Worm (Caenorhabditis elegans) whole organism, late embryonic: ENCODE measurements around the gene bir-2.
A peak's percentile ranks its signal among the peaks of the same experiment; 100 is the strongest.

ENCODE experiments used
- F13H6.1 ChIP-seq: sonication (generic microtip); optimal IDR thresholded peaks from 2 replicates; lab custom pipeline; 2016; ENCODE audit warnings: missing genetic modification characterization, missing compliant biosample characterization
- K02D7.2 ChIP-seq: sonication (generic microtip); optimal IDR thresholded peaks from 2 replicates; lab custom pipeline; 2017; ENCODE audit warnings: mild to moderate bottlenecking, missing genetic modification characterization, missing compliant biosample characterization
- T23F11.4 ChIP-seq: fragments of 200-800 bp; sonication (Bioruptor generic); optimal IDR thresholded peaks from 2 replicates; lab custom pipeline; 2018; ENCODE audit warnings: mild to moderate bottlenecking, missing genetic modification characterization, missing compliant biosample characterization
- ahr-1 ChIP-seq: sonication (generic microtip); optimal IDR thresholded peaks from 2 replicates; lab custom pipeline; 2016; ENCODE audit warnings: missing genetic modification characterization, missing compliant biosample characterization
- ceh-14 ChIP-seq: sonication (generic microtip); optimal IDR thresholded peaks from 2 replicates; lab custom pipeline; 2016; ENCODE audit warnings: missing genotype, missing genetic modification characterization, missing compliant biosample characterization
- ceh-18 ChIP-seq: sonication (generic microtip); optimal IDR thresholded peaks from 2 replicates; lab custom pipeline; 2016; ENCODE audit warnings: missing genetic modification characterization, missing compliant biosample characterization
- ceh-19 ChIP-seq: fragments of 200-800 bp; sonication (Bioruptor generic); optimal IDR thresholded peaks from 2 replicates; lab custom pipeline; 2018; ENCODE audit warnings: mild to moderate bottlenecking, missing genetic modification characterization, missing compliant biosample characterization
- ceh-2 ChIP-seq: sonication (generic microtip); optimal IDR thresholded peaks from 2 replicates; lab custom pipeline; 2016; ENCODE audit warnings: missing genotype, missing genetic modification characterization, missing compliant biosample characterization
- ceh-22 ChIP-seq: sonication (generic microtip); optimal IDR thresholded peaks from 2 replicates; lab custom pipeline; 2017; ENCODE audit warnings: missing biosample characterization, missing genetic modification characterization
- ceh-30 ChIP-seq: fragments of 150-350 bp; optimal IDR thresholded peaks from 2 replicates; lab custom pipeline; 2014; ENCODE audit warnings: missing biosample characterization, missing genetic modification characterization
- ceh-45 ChIP-seq: fragments of 200-800 bp; sonication (Bioruptor generic); IDR thresholded peaks from 2 replicates; pipeline ENCODE4 v1.3.6; 2022; ENCODE audit warnings: missing genetic modification reagents, missing genetic modification characterization, missing compliant biosample characterization
- ceh-48 ChIP-seq: sonication (generic microtip); optimal IDR thresholded peaks from 2 replicates; lab custom pipeline; 2016; ENCODE audit warnings: missing genetic modification characterization, inconsistent platforms, missing compliant biosample characterization
- ceh-6 ChIP-seq: fragments of 200-800 bp; sonication (Bioruptor generic); optimal IDR thresholded peaks from 2 replicates; lab custom pipeline; 2018; ENCODE audit warnings: mild to moderate bottlenecking, missing genetic modification characterization, missing compliant biosample characterization
- ceh-9 ChIP-seq: sonication (generic microtip); optimal IDR thresholded peaks from 2 replicates; lab custom pipeline; 2016; ENCODE audit warnings: mild to moderate bottlenecking, missing genetic modification characterization, inconsistent platforms, missing compliant biosample characterization
- dmd-4 ChIP-seq: sonication (generic microtip); optimal IDR thresholded peaks from 2 replicates; lab custom pipeline; 2016; ENCODE audit warnings: borderline replicate concordance, missing genetic modification characterization, missing compliant biosample characterization
- dve-1 ChIP-seq: sonication (generic microtip); optimal IDR thresholded peaks from 2 replicates; lab custom pipeline; 2017; ENCODE audit warnings: antibody characterized with exemption, mild to moderate bottlenecking, missing genetic modification characterization, missing compliant biosample characterization
- elt-4 ChIP-seq: sonication (generic microtip); optimal IDR thresholded peaks from 2 replicates; lab custom pipeline; 2016; ENCODE audit warnings: missing genetic modification characterization, missing compliant biosample characterization
- eyg-1 ChIP-seq: sonication (generic microtip); optimal IDR thresholded peaks from 2 replicates; lab custom pipeline; 2016; ENCODE audit warnings: missing genotype, missing genetic modification characterization, missing compliant biosample characterization
- fax-1 ChIP-seq: sonication (generic microtip); optimal IDR thresholded peaks from 2 replicates; lab custom pipeline; 2016; ENCODE audit warnings: missing genotype, missing genetic modification characterization, missing compliant biosample characterization
- fkh-10 ChIP-seq: fragments of 150-350 bp; optimal IDR thresholded peaks from 2 replicates; lab custom pipeline; 2014; ENCODE audit warnings: missing biosample characterization, missing genetic modification reagents, missing genetic modification characterization
- fkh-6 ChIP-seq: sonication (generic microtip); optimal IDR thresholded peaks from 2 replicates; lab custom pipeline; 2016; ENCODE audit warnings: missing genetic modification characterization, missing compliant biosample characterization
- gmeb-2 ChIP-seq: sonication (generic microtip); optimal IDR thresholded peaks from 2 replicates; lab custom pipeline; 2016; ENCODE audit warnings: missing genetic modification characterization, inconsistent platforms, missing compliant biosample characterization
- hlh-13 ChIP-seq: fragments of 200-800 bp; sonication (Bioruptor generic); optimal IDR thresholded peaks from 2 replicates; lab custom pipeline; 2018; ENCODE audit warnings: mild to moderate bottlenecking, missing genetic modification characterization, missing compliant biosample characterization
- hlh-30 ChIP-seq: sonication (generic microtip); optimal IDR thresholded peaks from 2 replicates; lab custom pipeline; 2017; ENCODE audit warnings: antibody characterized with exemption, missing genetic modification characterization, missing compliant biosample characterization; ENCODE audit not compliant: insufficient read depth
- hlh-6 ChIP-seq: sonication (generic microtip); optimal IDR thresholded peaks from 2 replicates; lab custom pipeline; 2016; ENCODE audit warnings: missing genotype, missing genetic modification characterization, missing compliant biosample characterization
- hlh-8 ChIP-seq: sonication (generic microtip); optimal IDR thresholded peaks from 2 replicates; lab custom pipeline; 2016; ENCODE audit warnings: missing genotype, missing genetic modification characterization, missing compliant biosample characterization
- lin-11 ChIP-seq: fragments of 200-800 bp; sonication (Bioruptor generic); optimal IDR thresholded peaks from 2 replicates; lab custom pipeline; 2018; ENCODE audit warnings: mild to moderate bottlenecking, missing genetic modification characterization, missing compliant biosample characterization
- madf-2 ChIP-seq: sonication (generic microtip); optimal IDR thresholded peaks from 2 replicates; lab custom pipeline; 2017; ENCODE audit warnings: missing genetic modification characterization, missing compliant biosample characterization
- mec-3 ChIP-seq: sonication (generic microtip); optimal IDR thresholded peaks from 2 replicates; lab custom pipeline; 2016; ENCODE audit warnings: borderline replicate concordance, missing genetic modification characterization, missing compliant biosample characterization
- nfya-1 ChIP-seq: sonication (generic microtip); optimal IDR thresholded peaks from 2 replicates; lab custom pipeline; 2017; ENCODE audit warnings: missing genetic modification characterization, mild to moderate bottlenecking, missing compliant biosample characterization, antibody characterized with exemption, moderate library complexity
- nhr-232 ChIP-seq: sonication (generic microtip); optimal IDR thresholded peaks from 2 replicates; lab custom pipeline; 2016; ENCODE audit warnings: missing genetic modification characterization, missing compliant biosample characterization
- pag-3 ChIP-seq: sonication (generic microtip); optimal IDR thresholded peaks from 2 replicates; lab custom pipeline; 2016; ENCODE audit warnings: missing compliant biosample characterization, missing genetic modification characterization, borderline replicate concordance
- pat-9 ChIP-seq: fragments of 200-800 bp; sonication (Bioruptor generic); optimal IDR thresholded peaks from 2 replicates; lab custom pipeline; 2018; ENCODE audit warnings: mild to moderate bottlenecking, missing genetic modification characterization, moderate library complexity, missing compliant biosample characterization
- pax-1 ChIP-seq: fragments of 150-350 bp; optimal IDR thresholded peaks from 2 replicates; lab custom pipeline; 2014; ENCODE audit warnings: missing biosample characterization, missing genetic modification characterization
- pha-4 ChIP-seq: fragments of 150-350 bp; optimal IDR thresholded peaks from 2 replicates; lab custom pipeline; 2018; ENCODE audit warnings: missing biosample characterization, missing genetic modification reagents, missing genetic modification characterization
- pros-1 ChIP-seq: fragments of 150-350 bp; optimal IDR thresholded peaks from 2 replicates; lab custom pipeline; 2014; ENCODE audit warnings: missing biosample characterization, missing genetic modification reagents, missing genetic modification characterization
- ref-2 ChIP-seq: sonication (generic microtip); optimal IDR thresholded peaks from 2 replicates; lab custom pipeline; 2016; ENCODE audit warnings: missing genetic modification characterization, missing compliant biosample characterization
- rnt-1 ChIP-seq: sonication (generic microtip); optimal IDR thresholded peaks from 2 replicates; lab custom pipeline; 2016; ENCODE audit warnings: missing genetic modification characterization, missing compliant biosample characterization
- sox-2 ChIP-seq: fragments of 200-800 bp; sonication (Bioruptor generic); IDR thresholded peaks from 2 replicates; pipeline ENCODE4 v1.3.6; 2022; ENCODE audit warnings: missing genetic modification reagents, missing genetic modification characterization, missing compliant biosample characterization
- sox-4 ChIP-seq: sonication (generic microtip); optimal IDR thresholded peaks from 2 replicates; lab custom pipeline; 2017; ENCODE audit warnings: mild to moderate bottlenecking, missing genetic modification characterization, inconsistent platforms, missing compliant biosample characterization
- syd-9 ChIP-seq: sonication (generic microtip); optimal IDR thresholded peaks from 2 replicates; lab custom pipeline; 2016; ENCODE audit warnings: mild to moderate bottlenecking, missing genetic modification characterization, moderate library complexity, missing compliant biosample characterization
- tbx-2 ChIP-seq: sonication (generic microtip); optimal IDR thresholded peaks from 2 replicates; lab custom pipeline; 2016; ENCODE audit warnings: missing genetic modification characterization, missing compliant biosample characterization
- tbx-7 ChIP-seq: sonication (generic microtip); optimal IDR thresholded peaks from 2 replicates; lab custom pipeline; 2016; ENCODE audit warnings: missing genotype, missing genetic modification characterization, missing compliant biosample characterization
- unc-3 ChIP-seq, 2 experiments: fragments of 200-800 bp in 1 of 2; sonication (Bioruptor generic) in 1 of 2; sonication (generic microtip) in 1 of 2; conservative IDR thresholded peaks in 1 of 2; optimal IDR thresholded peaks in 1 of 2; 2 replicates each; pipeline versions ENCODE4 v1.3.6 to Lab custom; 2016 to 2022; ENCODE audit warnings: missing compliant biosample characterization in 2 of 2, missing genetic modification characterization in 2 of 2, missing genetic modification reagents in 1 of 2
- unc-42 ChIP-seq: sonication (generic microtip); optimal IDR thresholded peaks from 2 replicates; lab custom pipeline; 2016; ENCODE audit warnings: missing genotype, missing genetic modification characterization, missing compliant biosample characterization
- unc-55 ChIP-seq: sonication (generic microtip); optimal IDR thresholded peaks from 2 replicates; lab custom pipeline; 2017; ENCODE audit warnings: missing biosample characterization, missing genetic modification reagents, missing genetic modification characterization
- unc-86 ChIP-seq: sonication (generic microtip); optimal IDR thresholded peaks from 2 replicates; lab custom pipeline; 2016; ENCODE audit warnings: missing genetic modification characterization, missing compliant biosample characterization
- zip-5 ChIP-seq: sonication (generic microtip); optimal IDR thresholded peaks from 2 replicates; lab custom pipeline; 2016; ENCODE audit warnings: missing genetic modification characterization, missing compliant biosample characterization

bir-2 gene

DNA sequence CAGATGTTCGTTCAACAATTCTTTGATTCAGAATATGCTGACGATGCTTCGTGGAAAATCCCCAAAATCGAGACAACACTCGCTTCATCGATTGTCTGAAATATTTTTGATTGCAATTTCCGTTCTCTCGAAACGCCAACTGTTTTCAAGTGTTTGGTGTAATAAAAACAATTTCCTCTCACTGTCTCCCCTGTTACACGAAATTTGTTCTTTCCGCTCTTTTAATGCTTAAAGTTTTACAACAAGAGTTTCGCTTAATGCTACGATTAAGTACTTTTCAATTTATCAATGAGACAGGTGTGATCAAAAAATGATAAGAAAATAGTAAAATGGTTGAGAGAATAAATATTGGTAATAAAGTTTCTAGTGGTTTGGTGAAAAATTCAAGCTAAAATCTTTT lies 12.4 kb upstream of the bir-2 start, which contains the start of gene C56A3.6:
Gene C56A3.6 (minus strand): TSS at position 101 of the 400 bp plus-strand sequence.
- TF ChIP-seq ceh-22 (tag; lab: Kevin White, UChicago) (no peak), syd-9 (tag; lab: Kevin White, UChicago) (no peak), pag-3 (tag; lab: Kevin White, UChicago) (no peak), ceh-30 (no peak), zip-5 (tag; lab: Kevin White, UChicago) (no peak), dmd-4 (no peak), pros-1 (tag; lab: Kevin White, UChicago) (no peak), pax-1 (tag; lab: Kevin White, UChicago) (no peak), sox-2 (GFP tag; lab: Robert Waterston, UW) (no peak), rnt-1 (no peak), hlh-13 (GFP tag; lab: Kevin White, UChicago) (no peak), ref-2 (tag; lab: Kevin White, UChicago) (no peak), unc-55 (GFP tag; lab: Kevin White, UChicago) (no peak), F13H6.1 (tag; lab: Kevin White, UChicago) (no peak), hlh-30 (tag; lab: Kevin White, UChicago) (no peak), tbx-2 (tag; lab: Kevin White, UChicago) (no peak), ceh-9 (tag; lab: Kevin White, UChicago) (no peak), T23F11.4 (GFP tag; lab: Kevin White, UChicago) (no peak), ceh-14 (no peak)
- TF ChIP-seq, all 69 proteins: peak for 0

- TF ChIP-seq F13H6.1 (tag; lab: Kevin White, UChicago) = peak; percentile 57
- TF ChIP-seq tbx-7 = peak; percentile 86
- peak; percentile 63 for TF ChIP-seq ceh-14
- TF ChIP-seq syd-9 (tag; lab: Kevin White, UChicago) = no peak
- peak; percentile 72 for TF ChIP-seq unc-42 (tag; lab: Kevin White, UChicago)
- no peak for TF ChIP-seq ceh-22 (tag; lab: Kevin White, UChicago)
- TF ChIP-seq pha-4 = no peak
- peak; percentile 41 for TF ChIP-seq fkh-6 (tag; lab: Kevin White, UChicago)
- peak; percentile 66 for TF ChIP-seq tbx-2 (tag; lab: Kevin White, UChicago)
- peak; percentile 12 for TF ChIP-seq unc-86 (tag; lab: Kevin White, UChicago)
- peak; percentile 1 for TF ChIP-seq dve-1 (tag; lab: Kevin White, UChicago)
- TF ChIP-seq dmd-4 = no peak
- peak; percentile 48 for TF ChIP-seq ceh-18 (tag; lab: Kevin White, UChicago)
- peak; percentile 26 for TF ChIP-seq nfya-1
- no peak for TF ChIP-seq sox-2 (GFP tag; lab: Robert Waterston, UW)
- TF ChIP-seq K02D7.2 (tag; lab: Kevin White, UChicago) = no peak
- no peak for TF ChIP-seq ahr-1
- TF ChIP-seq elt-4 = no peak
- peak; percentile 68 for TF ChIP-seq zip-5 (tag; lab: Kevin White, UChicago)
- peak; percentile 55 for TF ChIP-seq hlh-8
- TF ChIP-seq rnt-1 = peak; percentile 65
- TF ChIP-seq fax-1 (tag; lab: Kevin White, UChicago) = peak; percentile 41
- TF ChIP-seq unc-3 (GFP tag; conservative IDR thresholded peaks at IDR 0.05; lab: Robert Waterston, UW) = no peak
- no peak for TF ChIP-seq unc-3 (tag; optimal IDR thresholded peaks at IDR 0.05; lab: Kevin White, UChicago)
- no peak for TF ChIP-seq hlh-6
- no peak for TF ChIP-seq ceh-45 (GFP tag; lab: Robert Waterston, UW)
- TF ChIP-seq ceh-6 = no peak
- TF ChIP-seq pat-9 = no peak
- TF ChIP-seq gmeb-2 (tag; lab: Kevin White, UChicago) = no peak
- no peak for TF ChIP-seq nhr-232 (tag; lab: Kevin White, UChicago)
- TF ChIP-seq madf-2 = no peak
- no peak for TF ChIP-seq sox-4 (tag; lab: Kevin White, UChicago)
- TF ChIP-seq eyg-1 = peak; percentile 10
- peak; percentile 91 for TF ChIP-seq ceh-2 (tag; lab: Kevin White, UChicago)
- TF ChIP-seq T23F11.4 (GFP tag; lab: Kevin White, UChicago) = no peak
- peak; percentile 80 for TF ChIP-seq mec-3 (tag; lab: Kevin White, UChicago)
- TF ChIP-seq ceh-48 (tag; lab: Kevin White, UChicago) = peak; percentile 13
- TF ChIP-seq lin-11 = no peak
- TF ChIP-seq unc-55 (GFP tag; lab: Kevin White, UChicago) = no peak
- TF ChIP-seq fkh-10 = no peak
- TF ChIP-seq ceh-19 (GFP tag; lab: Kevin White, UChicago) = no peak
- no peak for TF ChIP-seq pag-3 (tag; lab: Kevin White, UChicago)
Measured at ce11 chrV:13556746-13557145, 11.9 kb upstream of the bir-2 start, which contains the start of gene cav-2. cav-2 (plus strand) TSS chrV:13557104.
